Worm (Caenorhabditis elegans): ENCODE measurements around the gene F46G10.4.

The F46G10.4 gene

ce11 chrX:13350804-13351747 lies 17.2 kb downstream of the F46G10.4 start, which contains the start of gene mxl-3:
mxl-3 (minus strand) TSS chrX:13350804.
- no peak for TF ChIP-seq flt-1 (GFP tag; IDR thresholded peaks at IDR 0.05)
- no peak for TF ChIP-seq cog-1 (tag; optimal IDR thresholded peaks at IDR 0.05)
- no peak for TF ChIP-seq tab-1 (GFP tag; IDR thresholded peaks at IDR 0.05)
- TF ChIP-seq T22C8.4 (GFP tag; IDR thresholded peaks at IDR 0.05), result no peak
- TF ChIP-seq klf-2 (GFP tag; conservative IDR thresholded peaks at IDR 0.05), result no peak

ce11 chrX:13352164-13352563 lies 18.3 kb downstream of the F46G10.4 start:
- TF ChIP-seq flt-1 (GFP tag; IDR thresholded peaks at IDR 0.05), result no peak

- no peak for TF ChIP-seq T22C8.4 (GFP tag; IDR thresholded peaks at IDR 0.05)
- TF ChIP-seq cog-1 (tag; optimal IDR thresholded peaks at IDR 0.05), result no peak
- no peak for TF ChIP-seq ztf-23 (GFP tag; IDR thresholded peaks at IDR 0.05)
- no peak for TF ChIP-seq ztf-29 (GFP tag; IDR thresholded peaks at IDR 0.05)
- no peak for TF ChIP-seq ref-1 (GFP tag; conservative IDR thresholded peaks at IDR 0.05)
- no peak for TF ChIP-seq flt-1 (GFP tag; IDR thresholded peaks at IDR 0.05)
- TF ChIP-seq tab-1 (GFP tag; IDR thresholded peaks at IDR 0.05), result no peak
- TF ChIP-seq klf-2 (GFP tag; conservative IDR thresholded peaks at IDR 0.05), result no peak
- TF ChIP-seq med-1 (GFP tag; optimal IDR thresholded peaks at IDR 0.05; ENCODE audit: insufficient read depth), result no peak
Observed at ce11 chrX:13353530-13353929, 19.7 kb downstream of the F46G10.4 start.

ce11 chrX:13354672-13355407 lies 21.0 kb downstream of the F46G10.4 start:
- no peak for TF ChIP-seq T22C8.4 (GFP tag; IDR thresholded peaks at IDR 0.05)
- no peak for TF ChIP-seq ref-1 (GFP tag; conservative IDR thresholded peaks at IDR 0.05)
- no peak for TF ChIP-seq flt-1 (GFP tag; IDR thresholded peaks at IDR 0.05)
- no peak for TF ChIP-seq tab-1 (GFP tag; IDR thresholded peaks at IDR 0.05)
- no peak for TF ChIP-seq cog-1 (tag; optimal IDR thresholded peaks at IDR 0.05)
- no peak for TF ChIP-seq ztf-29 (GFP tag; IDR thresholded peaks at IDR 0.05)
- TF ChIP-seq klf-2 (GFP tag; conservative IDR thresholded peaks at IDR 0.05), result no peak
- no peak for TF ChIP-seq med-1 (GFP tag; optimal IDR thresholded peaks at IDR 0.05; ENCODE audit: insufficient read depth)
- no peak for TF ChIP-seq ztf-23 (GFP tag; IDR thresholded peaks at IDR 0.05)

- TF ChIP-seq ztf-23 (GFP tag; IDR thresholded peaks at IDR 0.05) (no peak), klf-2 (GFP tag; conservative IDR thresholded peaks at IDR 0.05) (no peak), flt-1 (GFP tag; IDR thresholded peaks at IDR 0.05) (no peak), med-1 (GFP tag; optimal IDR thresholded peaks at IDR 0.05; ENCODE audit: insufficient read depth) (no peak)
Observed at ce11 chrX:13356469-13356868, 22.6 kb downstream of the F46G10.4 start.

ce11 chrX:13357673-13358072 lies 23.8 kb downstream of the F46G10.4 start:
- TF ChIP-seq klf-2 (GFP tag; conservative IDR thresholded peaks at IDR 0.05) (no peak), T22C8.4 (GFP tag; IDR thresholded peaks at IDR 0.05) (no peak), flt-1 (GFP tag; IDR thresholded peaks at IDR 0.05) (no peak), ztf-29 (GFP tag; IDR thresholded peaks at IDR 0.05) (no peak), med-1 (GFP tag; optimal IDR thresholded peaks at IDR 0.05; ENCODE audit: insufficient read depth) (no peak), cog-1 (tag; optimal IDR thresholded peaks at IDR 0.05) (no peak), tab-1 (GFP tag; IDR thresholded peaks at IDR 0.05) (no peak), ref-1 (GFP tag; conservative IDR thresholded peaks at IDR 0.05) (no peak)

- TF ChIP-seq cog-1 (tag; optimal IDR thresholded peaks at IDR 0.05), result no peak
- no peak for TF ChIP-seq T22C8.4 (GFP tag; IDR thresholded peaks at IDR 0.05)
- no peak for TF ChIP-seq ztf-23 (GFP tag; IDR thresholded peaks at IDR 0.05)
- no peak for TF ChIP-seq tab-1 (GFP tag; IDR thresholded peaks at IDR 0.05)
- TF ChIP-seq ref-1 (GFP tag; conservative IDR thresholded peaks at IDR 0.05), result no peak
- no peak for TF ChIP-seq flt-1 (GFP tag; IDR thresholded peaks at IDR 0.05)
Observed at ce11 chrX:13358573-13358972, 24.7 kb downstream of the F46G10.4 start.

ce11 chrX:13359800-13360199 lies 26.0 kb downstream of the F46G10.4 start:
- no peak for TF ChIP-seq T22C8.4 (GFP tag; IDR thresholded peaks at IDR 0.05)
- no peak for TF ChIP-seq ztf-29 (GFP tag; IDR thresholded peaks at IDR 0.05)
- no peak for TF ChIP-seq tab-1 (GFP tag; IDR thresholded peaks at IDR 0.05)
- no peak for TF ChIP-seq ztf-23 (GFP tag; IDR thresholded peaks at IDR 0.05)
- TF ChIP-seq flt-1 (GFP tag; IDR thresholded peaks at IDR 0.05), result no peak
- no peak for TF ChIP-seq ref-1 (GFP tag; conservative IDR thresholded peaks at IDR 0.05)
- TF ChIP-seq cog-1 (tag; optimal IDR thresholded peaks at IDR 0.05), result no peak
- TF ChIP-seq med-1 (GFP tag; optimal IDR thresholded peaks at IDR 0.05; ENCODE audit: insufficient read depth), result no peak
- no peak for TF ChIP-seq klf-2 (GFP tag; conservative IDR thresholded peaks at IDR 0.05)

- TF ChIP-seq tab-1 (GFP tag; IDR thresholded peaks at IDR 0.05) (no peak), med-1 (GFP tag; optimal IDR thresholded peaks at IDR 0.05; ENCODE audit: insufficient read depth) (no peak), ztf-29 (GFP tag; IDR thresholded peaks at IDR 0.05) (no peak), cog-1 (tag; optimal IDR thresholded peaks at IDR 0.05) (no peak), ztf-23 (GFP tag; IDR thresholded peaks at IDR 0.05) (no peak), flt-1 (GFP tag; IDR thresholded peaks at IDR 0.05) (no peak), ref-1 (GFP tag; conservative IDR thresholded peaks at IDR 0.05) (no peak), T22C8.4 (GFP tag; IDR thresholded peaks at IDR 0.05) (no peak), klf-2 (GFP tag; conservative IDR thresholded peaks at IDR 0.05) (no peak)
Observed at ce11 chrX:13360632-13361031, 26.8 kb downstream of the F46G10.4 start.

- TF ChIP-seq ztf-23 (GFP tag; IDR thresholded peaks at IDR 0.05), result no peak
- no peak for TF ChIP-seq flt-1 (GFP tag; IDR thresholded peaks at IDR 0.05)
- TF ChIP-seq T22C8.4 (GFP tag; IDR thresholded peaks at IDR 0.05), result no peak
- no peak for TF ChIP-seq tab-1 (GFP tag; IDR thresholded peaks at IDR 0.05)
- TF ChIP-seq med-1 (GFP tag; optimal IDR thresholded peaks at IDR 0.05; ENCODE audit: insufficient read depth), result no peak
- no peak for TF ChIP-seq klf-2 (GFP tag; conservative IDR thresholded peaks at IDR 0.05)
- TF ChIP-seq ref-1 (GFP tag; conservative IDR thresholded peaks at IDR 0.05), result no peak
- no peak for TF ChIP-seq cog-1 (tag; optimal IDR thresholded peaks at IDR 0.05)
- TF ChIP-seq ztf-29 (GFP tag; IDR thresholded peaks at IDR 0.05), result no peak
Observed at ce11 chrX:13362486-13362885, 28.6 kb downstream of the F46G10.4 start, which contains the start of gene C49F8.15. C49F8.15 (minus strand) TSS chrX:13362586.
